Worm (Caenorhabditis elegans) whole organism, mixed stage, embryonic: ENCODE measurements around the gene rpl-34.

ENCODE experiments used
- M03D4.4 ChIP-seq: sonication (generic microtip); optimal IDR thresholded peaks from 2 replicates; lab custom pipeline; 2017; ENCODE audit warnings: mild to moderate bottlenecking, missing genetic modification characterization, missing compliant biosample characterization
- bed-3 ChIP-seq: fragments of 200-800 bp; sonication (Bioruptor generic); optimal IDR thresholded peaks from 3 replicates; lab custom pipeline; 2018; ENCODE audit warnings: mild to moderate bottlenecking, missing genetic modification characterization, moderate library complexity, missing compliant biosample characterization
- blmp-1 ChIP-seq: fragments of 150-350 bp; optimal IDR thresholded peaks from 2 replicates; lab custom pipeline; 2014; ENCODE audit warnings: missing biosample characterization, missing genetic modification characterization
- ceh-39 ChIP-seq: fragments of 150-350 bp; optimal IDR thresholded peaks from 2 replicates; lab custom pipeline; 2014; ENCODE audit warnings: missing biosample characterization, missing genetic modification characterization
- ceh-43 ChIP-seq: fragments of 200-800 bp; sonication (Bioruptor generic); optimal IDR thresholded peaks from 2 replicates; lab custom pipeline; 2018; ENCODE audit warnings: mild to moderate bottlenecking, missing genetic modification characterization, moderate library complexity, missing compliant biosample characterization
- ceh-83 ChIP-seq: fragments of 200-800 bp; sonication (Bioruptor generic); optimal IDR thresholded peaks from 2 replicates; lab custom pipeline; 2018; ENCODE audit warnings: mild to moderate bottlenecking, missing genetic modification characterization, missing compliant biosample characterization
- ces-1 ChIP-seq: fragments of 150-350 bp; optimal IDR thresholded peaks from 2 replicates; lab custom pipeline; 2014; ENCODE audit warnings: missing biosample characterization, missing genetic modification reagents, missing genetic modification characterization
- cnd-1 ChIP-seq: fragments of 200-800 bp; sonication (Bioruptor generic); optimal IDR thresholded peaks from 2 replicates; lab custom pipeline; 2018; ENCODE audit warnings: mild to moderate bottlenecking, missing genetic modification characterization, missing compliant biosample characterization
- drap-1 ChIP-seq: fragments of 200-800 bp; sonication (Bioruptor generic); optimal IDR thresholded peaks from 3 replicates; lab custom pipeline; 2018; ENCODE audit warnings: mild to moderate bottlenecking, missing genetic modification characterization, missing compliant biosample characterization
- elt-1 ChIP-seq: sonication (generic microtip); optimal IDR thresholded peaks from 2 replicates; lab custom pipeline; 2017; ENCODE audit warnings: missing genetic modification characterization, mild to moderate bottlenecking, missing compliant biosample characterization, antibody characterized with exemption, moderate library complexity, borderline replicate concordance; ENCODE audit not compliant: insufficient read depth
- elt-3 ChIP-seq: fragments of 150-350 bp; optimal IDR thresholded peaks from 2 replicates; lab custom pipeline; 2014; ENCODE audit warnings: missing biosample characterization, missing genetic modification characterization
- flh-1 ChIP-seq: fragments of 200-800 bp; sonication (Bioruptor generic); optimal IDR thresholded peaks from 2 replicates; lab custom pipeline; 2018; ENCODE audit warnings: mild to moderate bottlenecking, missing genetic modification characterization, moderate library complexity, missing compliant biosample characterization
- hlh-1 ChIP-seq: fragments of 150-350 bp; optimal IDR thresholded peaks from 2 replicates; lab custom pipeline; 2014; ENCODE audit warnings: missing biosample characterization, missing genetic modification reagents, missing genetic modification characterization
- lin-13 ChIP-seq: fragments of 150-350 bp; optimal IDR thresholded peaks from 2 replicates; lab custom pipeline; 2014; ENCODE audit warnings: missing biosample characterization, missing genetic modification characterization
- lin-32 ChIP-seq: fragments of 200-800 bp; sonication (Bioruptor generic); optimal IDR thresholded peaks from 2 replicates; lab custom pipeline; 2018; ENCODE audit warnings: mild to moderate bottlenecking, missing genetic modification characterization, missing compliant biosample characterization
- lsy-2 ChIP-seq: fragments of 150-350 bp; optimal IDR thresholded peaks from 2 replicates; lab custom pipeline; 2014; ENCODE audit warnings: missing biosample characterization, missing genetic modification characterization
- mab-5 ChIP-seq: fragments of 150-350 bp; optimal IDR thresholded peaks from 2 replicates; lab custom pipeline; 2014; ENCODE audit warnings: missing biosample characterization, missing genetic modification characterization
- mep-1 ChIP-seq: fragments of 150-350 bp; optimal IDR thresholded peaks from 2 replicates; lab custom pipeline; 2017; ENCODE audit warnings: missing biosample characterization, missing genetic modification reagents, missing genetic modification characterization, inconsistent platforms
- mls-2 ChIP-seq: sonication (generic microtip); optimal IDR thresholded peaks from 2 replicates; lab custom pipeline; 2016; ENCODE audit warnings: mild to moderate bottlenecking, missing genetic modification characterization, moderate library complexity, missing compliant biosample characterization
- nhr-12 ChIP-seq: fragments of 150-350 bp; optimal IDR thresholded peaks from 2 replicates; lab custom pipeline; 2014; ENCODE audit warnings: missing biosample characterization, missing genetic modification characterization
- nhr-2 ChIP-seq: fragments of 150-350 bp; optimal IDR thresholded peaks from 2 replicates; lab custom pipeline; 2014; ENCODE audit warnings: missing biosample characterization, missing genetic modification characterization
- nhr-237 ChIP-seq: fragments of 150-350 bp; optimal IDR thresholded peaks from 2 replicates; lab custom pipeline; 2014; ENCODE audit warnings: missing biosample characterization, missing genetic modification characterization
- nhr-28 ChIP-seq: fragments of 150-350 bp; optimal IDR thresholded peaks from 2 replicates; lab custom pipeline; 2014; ENCODE audit warnings: missing biosample characterization, missing genetic modification characterization
- nhr-76 ChIP-seq: sonication (generic microtip); optimal IDR thresholded peaks from 2 replicates; lab custom pipeline; 2017; ENCODE audit warnings: missing biosample characterization, missing genetic modification characterization
- pha-4 ChIP-seq: fragments of 150-350 bp; optimal IDR thresholded peaks from 2 replicates; lab custom pipeline; 2018; ENCODE audit warnings: missing biosample characterization, missing genetic modification reagents, missing genetic modification characterization
- sem-2 ChIP-seq: fragments of 200-800 bp; sonication (Bioruptor generic); optimal IDR thresholded peaks from 2 replicates; lab custom pipeline; 2018; ENCODE audit warnings: mild to moderate bottlenecking, missing genetic modification characterization, missing compliant biosample characterization
- tbx-8 ChIP-seq: fragments of 200-800 bp; sonication (Bioruptor generic); optimal IDR thresholded peaks from 2 replicates; lab custom pipeline; 2018; ENCODE audit warnings: mild to moderate bottlenecking, missing genetic modification characterization, moderate library complexity, missing compliant biosample characterization
- unc-120 ChIP-seq: sonication (generic microtip); optimal IDR thresholded peaks from 2 replicates; lab custom pipeline; 2017; ENCODE audit warnings: missing genetic modification characterization, missing compliant biosample characterization; ENCODE audit not compliant: poor library complexity, severe bottlenecking
- unc-39 ChIP-seq: fragments of 150-350 bp; optimal IDR thresholded peaks from 2 replicates; lab custom pipeline; 2014; ENCODE audit warnings: missing biosample characterization, missing genetic modification characterization
- unc-62 ChIP-seq: fragments of 150-350 bp; optimal IDR thresholded peaks from 2 replicates; lab custom pipeline; 2014; ENCODE audit warnings: missing biosample characterization, missing genetic modification reagents, missing genetic modification characterization
- zip-8 ChIP-seq: fragments of 150-350 bp; optimal IDR thresholded peaks from 2 replicates; lab custom pipeline; 2014; ENCODE audit warnings: missing biosample characterization, missing genetic modification characterization
- ztf-11 ChIP-seq: fragments of 150-350 bp; optimal IDR thresholded peaks from 2 replicates; lab custom pipeline; 2014; ENCODE audit warnings: missing biosample characterization, missing genetic modification characterization

The rpl-34 gene

DNA sequence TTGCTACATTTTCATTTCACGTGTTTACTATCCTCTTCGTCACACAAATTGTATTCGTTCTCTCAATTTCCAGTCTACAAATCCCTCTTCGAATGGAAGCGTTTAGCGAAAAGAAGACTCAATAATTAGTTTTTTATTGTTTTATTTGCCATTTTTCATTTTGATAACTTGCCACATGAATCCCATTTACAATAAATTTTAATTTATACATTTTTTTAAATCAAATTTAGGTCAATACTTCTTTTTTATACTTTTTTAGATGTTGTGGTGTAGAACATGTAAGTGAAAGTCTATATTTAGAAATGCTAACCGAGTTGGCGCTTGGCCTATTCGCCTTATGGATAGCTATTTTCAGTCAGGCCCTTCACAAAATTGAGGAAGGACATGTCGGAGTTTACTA is 18.8 kb downstream of the rpl-34 start, which contains the start of gene erl-1:
Gene erl-1 (plus strand): TSS at position 301 of the 400 bp plus-strand sequence.
- TF ChIP-seq ceh-39 (tag; lab: Kevin White, UChicago) (no peak), ceh-83 (GFP tag; lab: Kevin White, UChicago) (no peak), nhr-28 (tag; lab: Kevin White, UChicago) (no peak), ceh-43 (no peak), cnd-1 (no peak), nhr-237 (tag; lab: Kevin White, UChicago) (no peak), nhr-12 (tag; lab: Kevin White, UChicago) (no peak), drap-1 (GFP tag; lab: Kevin White, UChicago) (no peak), lin-32 (GFP tag; lab: Kevin White, UChicago) (no peak), pha-4 (tag; lab: Kevin White, UChicago) (no peak), unc-39 (tag; lab: Kevin White, UChicago) (no peak), mls-2 (tag; lab: Kevin White, UChicago) (no peak), bed-3 (no peak), blmp-1 (tag; lab: Kevin White, UChicago) (no peak)

ce11 chrIV:12289149-12289548 is 20.4 kb downstream of the rpl-34 start, which contains the start of gene C42C1.9:
Gene C42C1.9 (plus strand): TSS chrIV:12289449.
- TF ChIP-seq ceh-39 (tag; lab: Kevin White, UChicago) = no peak
- no peak for TF ChIP-seq mep-1
- no peak for TF ChIP-seq unc-39 (tag; lab: Kevin White, UChicago)
- no peak for TF ChIP-seq drap-1 (GFP tag; lab: Kevin White, UChicago)
- TF ChIP-seq tbx-8 (GFP tag; lab: Kevin White, UChicago) = no peak
- TF ChIP-seq nhr-28 (tag; lab: Kevin White, UChicago) = no peak
- TF ChIP-seq lin-13 (tag; lab: Kevin White, UChicago) = no peak
- TF ChIP-seq lsy-2 (tag; lab: Kevin White, UChicago) = no peak
- no peak for TF ChIP-seq lin-32 (GFP tag; lab: Kevin White, UChicago)
- no peak for TF ChIP-seq elt-1 (tag; lab: Kevin White, UChicago)
- no peak for TF ChIP-seq nhr-12 (tag; lab: Kevin White, UChicago)
- TF ChIP-seq blmp-1 (tag; lab: Kevin White, UChicago) = no peak
- no peak for TF ChIP-seq mab-5 (tag; lab: Kevin White, UChicago)
- TF ChIP-seq ceh-43 = no peak
- no peak for TF ChIP-seq cnd-1
- no peak for TF ChIP-seq nhr-237 (tag; lab: Kevin White, UChicago)
- TF ChIP-seq nhr-76 (tag; lab: Kevin White, UChicago) = no peak
- no peak for TF ChIP-seq hlh-1 (tag; lab: Kevin White, UChicago)
- TF ChIP-seq unc-120 = no peak

- no peak for TF ChIP-seq lsy-2 (tag; lab: Kevin White, UChicago)
- no peak for TF ChIP-seq ceh-43
- TF ChIP-seq tbx-8 (GFP tag; lab: Kevin White, UChicago) = no peak
- no peak for TF ChIP-seq drap-1 (GFP tag; lab: Kevin White, UChicago)
- TF ChIP-seq nhr-28 (tag; lab: Kevin White, UChicago) = no peak
- no peak for TF ChIP-seq M03D4.4 (tag; lab: Kevin White, UChicago)
- no peak for TF ChIP-seq sem-2 (GFP tag; lab: Kevin White, UChicago)
- TF ChIP-seq nhr-2 (tag; lab: Kevin White, UChicago) = no peak
- TF ChIP-seq zip-8 (tag; lab: Kevin White, UChicago) = no peak
- TF ChIP-seq elt-1 (tag; lab: Kevin White, UChicago) = no peak
- no peak for TF ChIP-seq ztf-11 (tag; lab: Kevin White, UChicago)
- TF ChIP-seq mab-5 (tag; lab: Kevin White, UChicago) = no peak
- TF ChIP-seq elt-3 (tag; lab: Kevin White, UChicago) = no peak
- no peak for TF ChIP-seq nhr-76 (tag; lab: Kevin White, UChicago)
- no peak for TF ChIP-seq unc-39 (tag; lab: Kevin White, UChicago)
- no peak for TF ChIP-seq hlh-1 (tag; lab: Kevin White, UChicago)
- no peak for TF ChIP-seq lin-13 (tag; lab: Kevin White, UChicago)
- TF ChIP-seq unc-62 = no peak
- no peak for TF ChIP-seq flh-1 (GFP tag; lab: Kevin White, UChicago)
- no peak for TF ChIP-seq mls-2 (tag; lab: Kevin White, UChicago)
Measured at ce11 chrIV:12290744-12291143, 21.9 kb downstream of the rpl-34 start, which contains the start of gene C42C1.8. Gene C42C1.8 (plus strand): TSS chrIV:12291044.

DNA sequence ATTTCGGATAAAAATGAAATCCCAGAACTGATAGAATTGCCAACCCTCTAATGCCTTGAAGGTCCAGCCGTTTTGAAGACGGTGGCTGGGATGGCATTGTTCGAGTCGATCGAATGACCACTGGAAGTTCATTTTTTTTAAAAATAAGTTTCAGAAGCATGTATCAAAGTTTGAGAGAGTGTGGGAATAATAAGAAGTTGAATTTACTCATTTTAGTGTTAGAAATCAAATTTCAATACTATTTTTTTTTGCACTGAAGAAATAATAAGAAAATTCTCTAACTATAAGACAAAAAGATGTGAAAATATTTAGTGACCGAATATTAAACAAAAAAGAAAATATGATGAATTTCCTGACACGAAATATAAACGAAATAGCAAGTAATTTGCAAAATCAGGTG is 32.4 kb downstream of the rpl-34 start, which contains the start of gene oac-59:
Gene oac-59 (minus strand): TSS at position 101 of the 400 bp plus-strand sequence.
- TF ChIP-seq ces-1 (GFP tag; lab: Kevin White, UChicago) = no peak
- no peak for TF ChIP-seq lin-32 (GFP tag; lab: Kevin White, UChicago)
- no peak for TF ChIP-seq drap-1 (GFP tag; lab: Kevin White, UChicago)
- TF ChIP-seq unc-62 = no peak
- TF ChIP-seq unc-120 = no peak
- TF ChIP-seq zip-8 (tag; lab: Kevin White, UChicago) = no peak
- TF ChIP-seq cnd-1 = no peak
- no peak for TF ChIP-seq unc-39 (tag; lab: Kevin White, UChicago)
- no peak for TF ChIP-seq elt-3 (tag; lab: Kevin White, UChicago)
- TF ChIP-seq lin-13 (tag; lab: Kevin White, UChicago) = no peak
- no peak for TF ChIP-seq elt-1 (tag; lab: Kevin White, UChicago)
- TF ChIP-seq sem-2 (GFP tag; lab: Kevin White, UChicago) = no peak
- TF ChIP-seq flh-1 (GFP tag; lab: Kevin White, UChicago) = no peak
- TF ChIP-seq mls-2 (tag; lab: Kevin White, UChicago) = no peak
- TF ChIP-seq ceh-83 (GFP tag; lab: Kevin White, UChicago) = no peak
- TF ChIP-seq tbx-8 (GFP tag; lab: Kevin White, UChicago) = no peak
- no peak for TF ChIP-seq blmp-1 (tag; lab: Kevin White, UChicago)
